Fruit fly (Drosophila melanogaster): ENCODE measurements around the gene Ugt302C1.

- TF ChIP-seq h (optimal IDR thresholded peaks at IDR 0.05): no peak
- TF ChIP-seq Myc (optimal IDR thresholded peaks at IDR 0.05): no peak
- no peak for TF ChIP-seq ttk (optimal IDR thresholded peaks at IDR 0.05)
- TF ChIP-seq insv (optimal IDR thresholded peaks at IDR 0.05): no peak
- no peak for TF ChIP-seq psq (optimal IDR thresholded peaks at IDR 0.05)
- no peak for TF ChIP-seq Sin3A (optimal IDR thresholded peaks at IDR 0.05)
Observed at dm6 chr3R:11200042-11200884, 43.4 kb downstream of the Ugt302C1 start.

Measured in Kc167 (cell line).